Worm (Caenorhabditis elegans) whole organism, L1 larva: ENCODE measurements around the gene rhy-1.
A peak's percentile ranks its signal among the peaks of the same experiment; 100 is the strongest.

Experiments used
- C34B4.2 ChIP-seq: sonication (generic microtip); optimal IDR thresholded peaks from 2 replicates; lab custom pipeline; 2017; ENCODE audit warnings: mild to moderate bottlenecking, missing genetic modification characterization, missing compliant biosample characterization
- F16B12.6 ChIP-seq: fragments of 150-350 bp; optimal IDR thresholded peaks from 2 replicates; lab custom pipeline; 2014; ENCODE audit warnings: missing biosample characterization, missing genetic modification characterization
- Y116A8C.19 ChIP-seq: sonication (generic microtip); optimal IDR thresholded peaks from 2 replicates; lab custom pipeline; 2016; ENCODE audit warnings: missing compliant biosample characterization, missing genetic modification characterization, borderline replicate concordance
- blmp-1 ChIP-seq: fragments of 150-350 bp; optimal IDR thresholded peaks from 2 replicates; lab custom pipeline; 2014; ENCODE audit warnings: missing biosample characterization, missing genetic modification characterization
- ceh-63 ChIP-seq: fragments of 200-800 bp; sonication (Bioruptor generic); optimal IDR thresholded peaks from 2 replicates; lab custom pipeline; 2018; ENCODE audit warnings: mild to moderate bottlenecking, missing genetic modification characterization, missing compliant biosample characterization
- ceh-8 ChIP-seq: fragments of 200-800 bp; sonication (Bioruptor generic); optimal IDR thresholded peaks from 2 replicates; lab custom pipeline; 2018; ENCODE audit warnings: mild to moderate bottlenecking, missing genetic modification characterization, moderate library complexity, missing compliant biosample characterization
- ces-1 ChIP-seq: fragments of 150-350 bp; optimal IDR thresholded peaks from 2 replicates; lab custom pipeline; 2014; ENCODE audit warnings: missing biosample characterization, missing genetic modification reagents, missing genetic modification characterization
- dpl-1 ChIP-seq, 3 experiments: fragments of 150-350 bp in 2 of 3; sonication (generic microtip) in 1 of 3; optimal IDR thresholded peaks; 2 replicates each; lab custom pipeline; 2014 to 2017; ENCODE audit warnings: missing biosample characterization in 3 of 3, missing genetic modification characterization in 3 of 3, missing genetic modification reagents in 3 of 3
- efl-1 ChIP-seq, 4 experiments: fragments of 150-350 bp; optimal IDR thresholded peaks in 3 of 4; peaks in 1 of 4; 1 replicate in 1 of 4; 2 replicates in 3 of 4; lab custom pipeline; 2014; ENCODE audit warnings: missing biosample characterization in 2 of 4, missing genetic modification characterization in 2 of 4, missing genetic modification reagents in 2 of 4
- egl-27 ChIP-seq, 2 experiments: fragments of 150-350 bp in 1 of 2; sonication (generic microtip); optimal IDR thresholded peaks; 3 replicates each; lab custom pipeline; 2017 to 2018; ENCODE audit warnings: missing biosample characterization in 2 of 2, missing genetic modification characterization in 2 of 2, missing genetic modification reagents in 2 of 2
- elt-3 ChIP-seq, 6 experiments: fragments of 150-350 bp in 1 of 6; sonication (generic microtip); optimal IDR thresholded peaks; 2 replicates each; lab custom pipeline; 2017 to 2018; ENCODE audit warnings: missing biosample characterization in 6 of 6, missing genetic modification characterization in 6 of 6, inconsistent platforms in 1 of 6
- fkh-10 ChIP-seq: sonication (generic microtip); optimal IDR thresholded peaks from 2 replicates; lab custom pipeline; 2017; ENCODE audit warnings: missing biosample characterization, missing genetic modification reagents, missing genetic modification characterization
- fkh-4 ChIP-seq: sonication (generic microtip); optimal IDR thresholded peaks from 2 replicates; lab custom pipeline; 2016; ENCODE audit warnings: missing compliant biosample characterization, missing genetic modification characterization, borderline replicate concordance
- fkh-8 ChIP-seq: sonication (generic microtip); optimal IDR thresholded peaks from 2 replicates; lab custom pipeline; 2016; ENCODE audit warnings: mild to moderate bottlenecking, missing genetic modification characterization, missing compliant biosample characterization
- fos-1 ChIP-seq: fragments of 150-350 bp; optimal IDR thresholded peaks from 2 replicates; lab custom pipeline; 2014; ENCODE audit warnings: missing biosample characterization, missing genetic modification characterization
- hlh-4 ChIP-seq: sonication (generic microtip); optimal IDR thresholded peaks from 2 replicates; lab custom pipeline; 2016; ENCODE audit warnings: mild to moderate bottlenecking, missing genetic modification characterization, missing compliant biosample characterization
- jun-1 ChIP-seq: fragments of 150-350 bp; optimal IDR thresholded peaks from 2 replicates; lab custom pipeline; 2014; ENCODE audit warnings: missing biosample characterization, missing genetic modification reagents, missing genetic modification characterization
- lin-13 ChIP-seq: fragments of 150-350 bp; optimal IDR thresholded peaks from 2 replicates; lab custom pipeline; 2014; ENCODE audit warnings: missing biosample characterization, missing genetic modification reagents, missing genetic modification characterization
- lin-14 ChIP-seq: fragments of 200-800 bp; sonication (Bioruptor generic); optimal IDR thresholded peaks from 2 replicates; lab custom pipeline; 2018; ENCODE audit warnings: mild to moderate bottlenecking, missing genetic modification characterization, moderate library complexity, missing compliant biosample characterization
- lin-15B ChIP-seq: fragments of 150-350 bp; sonication (generic microtip); optimal IDR thresholded peaks from 3 replicates; lab custom pipeline; 2014; ENCODE audit warnings: missing biosample characterization, missing genetic modification characterization
- lir-3 ChIP-seq: sonication (generic microtip); optimal IDR thresholded peaks from 2 replicates; lab custom pipeline; 2016; ENCODE audit warnings: mild to moderate bottlenecking, missing genetic modification characterization, moderate library complexity, missing compliant biosample characterization; ENCODE audit not compliant: poor library complexity
- mab-9 ChIP-seq: fragments of 200-800 bp; sonication (Bioruptor generic); IDR thresholded peaks from 2 replicates; pipeline ENCODE4 v1.3.6; 2022; ENCODE audit warnings: missing genetic modification reagents, missing genetic modification characterization, missing compliant biosample characterization
- mdl-1 ChIP-seq, 2 experiments: fragments of 150-350 bp; optimal IDR thresholded peaks; 2 replicates each; lab custom pipeline; 2014 to 2017; ENCODE audit warnings: missing biosample characterization in 2 of 2, missing genetic modification characterization in 2 of 2, inconsistent platforms in 1 of 2
- mep-1 ChIP-seq: fragments of 150-350 bp; optimal IDR thresholded peaks from 2 replicates; lab custom pipeline; 2014; ENCODE audit warnings: missing biosample characterization, missing genetic modification characterization
- nhr-12 ChIP-seq: sonication (generic microtip); optimal IDR thresholded peaks from 2 replicates; lab custom pipeline; 2017; ENCODE audit warnings: missing biosample characterization, missing genetic modification characterization
- nhr-19 ChIP-seq: fragments of 200-800 bp; sonication (Bioruptor generic); conservative IDR thresholded peaks from 2 replicates; pipeline ENCODE4 v1.3.6; 2022; ENCODE audit warnings: missing genetic modification characterization, missing compliant biosample characterization
- nhr-237 ChIP-seq: fragments of 150-350 bp; optimal IDR thresholded peaks from 2 replicates; lab custom pipeline; 2014; ENCODE audit warnings: missing biosample characterization, missing genetic modification characterization
- nhr-47 ChIP-seq: sonication (generic microtip); optimal IDR thresholded peaks from 2 replicates; lab custom pipeline; 2016; ENCODE audit warnings: mild to moderate bottlenecking, missing genetic modification characterization, moderate library complexity, missing compliant biosample characterization
- nhr-71 ChIP-seq: sonication (generic microtip); optimal IDR thresholded peaks from 2 replicates; lab custom pipeline; 2016; ENCODE audit warnings: mild to moderate bottlenecking, missing genetic modification characterization, moderate library complexity, missing compliant biosample characterization
- nhr-77 ChIP-seq: fragments of 150-350 bp; optimal IDR thresholded peaks from 2 replicates; lab custom pipeline; 2014; ENCODE audit warnings: missing biosample characterization, missing genetic modification characterization
- nhr-85 ChIP-seq: sonication (generic microtip); peaks from one replicate; lab custom pipeline; 2016; ENCODE audit warnings: missing genetic modification characterization, inconsistent platforms, missing compliant biosample characterization
- pag-3 ChIP-seq: sonication (generic microtip); optimal IDR thresholded peaks from 2 replicates; lab custom pipeline; 2017; ENCODE audit warnings: missing genetic modification characterization, mild to moderate bottlenecking, missing compliant biosample characterization, antibody characterized with exemption, borderline replicate concordance; ENCODE audit not compliant: insufficient read depth
- pax-3 ChIP-seq: fragments of 200-800 bp; sonication (Bioruptor generic); optimal IDR thresholded peaks from 2 replicates; lab custom pipeline; 2018; ENCODE audit warnings: mild to moderate bottlenecking, missing genetic modification characterization, moderate library complexity, missing compliant biosample characterization
- pqm-1 ChIP-seq: sonication (generic microtip); optimal IDR thresholded peaks from 3 replicates; lab custom pipeline; 2017; ENCODE audit warnings: missing biosample characterization, missing genetic modification characterization
- sox-4 ChIP-seq: sonication (generic microtip); optimal IDR thresholded peaks from 2 replicates; lab custom pipeline; 2016; ENCODE audit warnings: missing genetic modification characterization, missing compliant biosample characterization
- ztf-4 ChIP-seq: fragments of 150-350 bp; optimal IDR thresholded peaks from 2 replicates; lab custom pipeline; 2014; ENCODE audit warnings: missing biosample characterization, missing genetic modification characterization

rhy-1 gene

ce11 chrII:9137803-9138202 is 23.4 kb upstream of the rhy-1 start, which contains the start of gene C16D2.3 (continued):
- TF ChIP-seq lin-13 (no peak), sox-4 (tag; lab: Kevin White, UChicago) (no peak), nhr-19 (no peak)

ce11 chrII:9139172-9139700 is 21.9 kb upstream of the rhy-1 start, which contains the start of gene Y9C2UA.1:
TSS of gene Y9C2UA.1 (plus strand) at chrII:9139650.
- TF ChIP-seq fkh-8 (peak; percentile 29), pqm-1 (tag; lab: Kevin White, UChicago) (no peak), nhr-47 (tag; lab: Kevin White, UChicago) (peak; percentile 21), ceh-63 (GFP tag; lab: Kevin White, UChicago) (no peak), Y116A8C.19 (tag; lab: Kevin White, UChicago) (no peak), egl-27 (tag; optimal IDR thresholded peaks at IDR 0.05; lab: Kevin White, UChicago) (no peak), hlh-4 (tag; lab: Kevin White, UChicago) (peak; percentile 90)

ce11 chrII:9141110-9141509 is 20.1 kb upstream of the rhy-1 start:
- TF ChIP-seq fkh-8 (peak; percentile 57), lin-15B (tag; lab: Kevin White, UChicago) (no peak)

- TF ChIP-seq nhr-237 (tag; lab: Kevin White, UChicago) (no peak), efl-1 (optimal IDR thresholded peaks at IDR 0.05; lab: Kevin White, UChicago) (no peak), efl-1 (GFP tag; optimal IDR thresholded peaks at IDR 0.05 in 1 of 2; lab: Kevin White, UChicago) (peak in 1 of 2 experiments; percentile 15)
- TF ChIP-seq, all 84 proteins: peak for 1
These were observed 17.4 kb upstream of the rhy-1 start for ce11 chrII:9143795-9144194.

- TF ChIP-seq lin-14 (GFP tag; lab: Kevin White, UChicago) (peak; percentile 3), fkh-8 (peak; percentile 81), fkh-4 (tag; lab: Kevin White, UChicago) (no peak), mdl-1 (tag; optimal IDR thresholded peaks at IDR 0.05; lab: Kevin White, UChicago) (no peak), lin-15B (tag; lab: Kevin White, UChicago) (no peak), C34B4.2 (tag; lab: Kevin White, UChicago) (no peak), nhr-71 (tag; lab: Kevin White, UChicago) (peak; percentile 58), nhr-47 (tag; lab: Kevin White, UChicago) (peak; percentile 30), ztf-4 (tag; lab: Kevin White, UChicago) (no peak), pax-3 (tag; lab: Kevin White, UChicago) (no peak), Y116A8C.19 (tag; lab: Kevin White, UChicago) (no peak), nhr-12 (no peak), ces-1 (GFP tag; lab: Kevin White, UChicago) (no peak), jun-1 (tag; lab: Kevin White, UChicago) (no peak)
These were observed 16.8 kb upstream of the rhy-1 start for ce11 chrII:9144366-9144765.

- TF ChIP-seq lin-15B (tag; lab: Kevin White, UChicago) (no peak), hlh-4 (tag; lab: Kevin White, UChicago) (peak; percentile 44), nhr-85 (tag; lab: Kevin White, UChicago) (peak; percentile 48), fos-1 (tag; lab: Kevin White, UChicago) (no peak)
- TF ChIP-seq, all 84 proteins: peak for 2
These were observed 15.2 kb upstream of the rhy-1 start, which contains the start of gene W07A12.4 for ce11 chrII:9145961-9146360. TSS of gene W07A12.4 (plus strand) at chrII:9146261.

- TF ChIP-seq elt-3 (tag; optimal IDR thresholded peaks at IDR 0.05; lab: Kevin White, UChicago) (peak in 1 of 6 experiments; percentile 64), mab-9 (GFP tag; lab: Robert Waterston, UW) (no peak), pag-3 (tag; lab: Kevin White, UChicago) (no peak), F16B12.6 (tag; lab: Kevin White, UChicago) (no peak), lin-14 (GFP tag; lab: Kevin White, UChicago) (peak; percentile 19), egl-27 (tag; optimal IDR thresholded peaks at IDR 0.05; lab: Kevin White, UChicago) (no peak), ceh-8 (GFP tag; lab: Kevin White, UChicago) (no peak), lir-3 (no peak), mep-1 (tag; lab: Kevin White, UChicago) (no peak), nhr-77 (no peak), fkh-10 (GFP tag; lab: Kevin White, UChicago) (no peak), Y116A8C.19 (tag; lab: Kevin White, UChicago) (no peak), dpl-1 (GFP tag; optimal IDR thresholded peaks at IDR 0.05; lab: Kevin White, UChicago) (no peak), blmp-1 (tag; lab: Kevin White, UChicago) (peak; percentile 77)
- TF ChIP-seq, all 84 proteins: peak for 3
These were observed 13.1 kb upstream of the rhy-1 start for ce11 chrII:9148079-9148478.
